Worm (Caenorhabditis elegans): ENCODE results near the gene B0035.3.

DNA sequence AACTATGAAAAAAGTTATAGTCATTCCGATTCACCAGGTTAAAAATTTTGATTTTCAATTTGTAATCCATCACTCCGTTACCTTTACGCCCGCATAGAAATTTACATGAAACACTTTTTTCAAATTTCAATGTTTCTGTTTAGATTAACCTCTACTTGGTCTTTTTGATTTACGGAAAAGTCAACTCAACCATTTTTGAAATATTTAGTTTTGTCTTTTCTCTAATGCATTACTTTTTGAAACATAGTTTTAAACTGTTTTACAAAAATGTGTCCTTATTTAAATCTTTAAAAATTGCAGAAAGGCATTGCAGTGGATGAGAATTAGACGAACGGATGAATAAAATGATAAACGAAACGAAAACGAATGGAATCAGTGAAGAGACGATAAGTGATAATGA, 41.6 kb downstream of the B0035.3 start, which contains the start of gene gtl-2:
- no peak for TF ChIP-seq pha-4 (tag; optimal IDR thresholded peaks at IDR 0.05)
- no peak for TF ChIP-seq lin-11 (tag; optimal IDR thresholded peaks at IDR 0.05)
- no peak for TF ChIP-seq ceh-30 (tag; optimal IDR thresholded peaks at IDR 0.05)
- no peak for TF ChIP-seq ama-1 (optimal IDR thresholded peaks at IDR 0.05)
- TF ChIP-seq dve-1 (tag; optimal IDR thresholded peaks at IDR 0.05), result no peak
- TF ChIP-seq nhr-11 (tag; optimal IDR thresholded peaks at IDR 0.05), result no peak
- TF ChIP-seq ceh-22 (tag; optimal IDR thresholded peaks at IDR 0.05), result no peak
- no peak for TF ChIP-seq ceh-45 (GFP tag; IDR thresholded peaks at IDR 0.05)
- TF ChIP-seq ets-4 (tag; optimal IDR thresholded peaks at IDR 0.05), result no peak
- no peak for TF ChIP-seq tbx-2 (tag; optimal IDR thresholded peaks at IDR 0.05)
- no peak for TF ChIP-seq pqm-1 (tag; optimal IDR thresholded peaks at IDR 0.05)

All from whole organism, late embryonic.